Worm (Caenorhabditis elegans) whole organism, early embryonic: ENCODE measurements around the gene F36F12.2.

Experiments
- B0310.2 ChIP-seq: sonication (generic microtip); optimal IDR thresholded peaks from 2 replicates; lab custom pipeline; 2016; ENCODE audit warnings: mild to moderate bottlenecking, missing genetic modification characterization, missing compliant biosample characterization
- ama-1 ChIP-seq: fragments of 150-350 bp; optimal IDR thresholded peaks from 2 replicates; lab custom pipeline; 2014
- ceh-13 ChIP-seq: fragments of 200-800 bp; sonication (Bioruptor generic); optimal IDR thresholded peaks from 2 replicates; lab custom pipeline; 2018; ENCODE audit warnings: mild to moderate bottlenecking, missing genetic modification characterization, missing compliant biosample characterization
- ceh-36 ChIP-seq: sonication (generic microtip); optimal IDR thresholded peaks from 2 replicates; lab custom pipeline; 2016; ENCODE audit warnings: missing genetic modification characterization, inconsistent platforms, missing compliant biosample characterization
- ets-7 ChIP-seq: sonication (generic microtip); optimal IDR thresholded peaks from 2 replicates; lab custom pipeline; 2016; ENCODE audit warnings: missing genotype, missing genetic modification characterization, missing compliant biosample characterization
- hnd-1 ChIP-seq: sonication (generic microtip); optimal IDR thresholded peaks from 2 replicates; lab custom pipeline; 2016; ENCODE audit warnings: missing genetic modification characterization, missing compliant biosample characterization
- scrt-1 ChIP-seq: fragments of 200-800 bp; sonication (Bioruptor generic); IDR thresholded peaks from 2 replicates; pipeline ENCODE4 v1.3.6; 2022; ENCODE audit warnings: missing genetic modification characterization, missing compliant biosample characterization
- sea-1 ChIP-seq: fragments of 200-800 bp; sonication (Bioruptor generic); conservative IDR thresholded peaks from 2 replicates; pipeline ENCODE4 v1.3.6; 2022; ENCODE audit warnings: missing genetic modification characterization, missing compliant biosample characterization

ce11 chrV:2134340-2134739 lies 39.2 kb upstream of the F36F12.2 start:
- TF ChIP-seq ceh-36 (tag; lab: Kevin White, UChicago): no peak
- TF ChIP-seq ama-1: no peak
- TF ChIP-seq hnd-1 (tag; lab: Kevin White, UChicago): no peak
- no peak for TF ChIP-seq sea-1 (GFP tag; lab: Robert Waterston, UW)
- no peak for TF ChIP-seq ceh-13
- no peak for TF ChIP-seq B0310.2
- no peak for TF ChIP-seq ets-7 (tag; lab: Kevin White, UChicago)
- TF ChIP-seq scrt-1: no peak
